Worm (Caenorhabditis elegans) whole organism, L3 larva: Measurements from ENCODE around the gene K12D12.5.

Experiments used
- fkh-2 ChIP-seq: fragments of 150-350 bp; optimal IDR thresholded peaks from 2 replicates; lab custom pipeline; 2014; ENCODE audit warnings: missing biosample characterization, missing genetic modification reagents, missing genetic modification characterization
- hmg-11 ChIP-seq: sonication (generic microtip); optimal IDR thresholded peaks from 2 replicates; lab custom pipeline; 2016; ENCODE audit warnings: missing genetic modification characterization, missing compliant biosample characterization
- nfya-1 ChIP-seq: sonication (generic microtip); optimal IDR thresholded peaks from 2 replicates; lab custom pipeline; 2017; ENCODE audit warnings: missing genetic modification characterization, mild to moderate bottlenecking, missing compliant biosample characterization, antibody characterized with exemption, moderate library complexity; ENCODE audit not compliant: insufficient read depth
- nhr-77 ChIP-seq: fragments of 150-350 bp; optimal IDR thresholded peaks from 2 replicates; lab custom pipeline; 2014; ENCODE audit warnings: missing biosample characterization, missing genetic modification characterization
- snpc-4 ChIP-seq: fragments of 150-350 bp; optimal IDR thresholded peaks from 2 replicates; lab custom pipeline; 2014; ENCODE audit warnings: missing biosample characterization, missing genetic modification characterization

The K12D12.5 gene

ce11 chrII:11906217-11906616, 45.4 kb downstream of the K12D12.5 start, which contains the start of gene ZK930.4:
TSS of gene ZK930.4 (plus strand) at chrII:11906517.
- TF ChIP-seq nhr-77 (tag; lab: Kevin White, UChicago) (no peak), snpc-4 (no peak), hmg-11 (tag; lab: Kevin White, UChicago) (no peak)

- no peak for TF ChIP-seq nhr-77 (tag; lab: Kevin White, UChicago)
- no peak for TF ChIP-seq fkh-2 (tag; lab: Kevin White, UChicago)
- peak; percentile 97 for TF ChIP-seq nfya-1
These were observed 49.7 kb downstream of the K12D12.5 start for ce11 chrII:11910569-11910968.
